Worm (Caenorhabditis elegans): ENCODE data around the gene tsg-101.

Gene tsg-101

ce11 chrIV:3514467-3514866 is at the start of gene tsg-101:
TSS of gene tsg-101 (minus strand) at chrIV:3514567.
- TF ChIP-seq unc-62 (GFP tag; optimal IDR thresholded peaks at IDR 0.05): no peak

ce11 chrIV:3559201-3559600 is 44.8 kb upstream of the tsg-101 start:
- TF ChIP-seq unc-62 (GFP tag; optimal IDR thresholded peaks at IDR 0.05): no peak

DNA sequence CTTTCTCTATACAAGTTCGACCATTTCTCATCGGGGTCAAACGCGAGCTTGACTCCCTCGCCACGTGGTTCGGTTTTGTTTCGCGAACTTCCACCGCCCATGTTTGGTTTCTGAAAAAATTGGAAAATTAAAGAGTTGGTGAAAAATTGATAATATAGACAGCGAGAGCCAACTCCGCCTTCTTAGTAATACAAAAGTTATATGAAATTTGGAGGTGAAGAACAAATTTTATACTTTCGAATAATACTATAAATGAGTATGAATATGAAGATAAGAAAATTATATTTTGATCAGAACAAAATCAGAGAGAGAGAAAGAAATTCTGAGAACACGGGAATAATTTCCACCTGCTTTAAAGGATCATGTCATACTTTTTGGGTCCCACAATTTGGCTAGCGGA is 43.0 kb upstream of the tsg-101 start, which contains the start of gene osm-9:
Gene osm-9 (minus strand): TSS at position 101 of the 400 bp plus-strand sequence.
- TF ChIP-seq unc-62 (GFP tag; optimal IDR thresholded peaks at IDR 0.05): no peak

ce11 chrIV:3552933-3553332 is 38.6 kb upstream of the tsg-101 start:
- TF ChIP-seq unc-62 (GFP tag; optimal IDR thresholded peaks at IDR 0.05): no peak

ce11 chrIV:3551777-3552462 is 37.6 kb upstream of the tsg-101 start:
- no peak for TF ChIP-seq unc-62 (GFP tag; optimal IDR thresholded peaks at IDR 0.05)

DNA sequence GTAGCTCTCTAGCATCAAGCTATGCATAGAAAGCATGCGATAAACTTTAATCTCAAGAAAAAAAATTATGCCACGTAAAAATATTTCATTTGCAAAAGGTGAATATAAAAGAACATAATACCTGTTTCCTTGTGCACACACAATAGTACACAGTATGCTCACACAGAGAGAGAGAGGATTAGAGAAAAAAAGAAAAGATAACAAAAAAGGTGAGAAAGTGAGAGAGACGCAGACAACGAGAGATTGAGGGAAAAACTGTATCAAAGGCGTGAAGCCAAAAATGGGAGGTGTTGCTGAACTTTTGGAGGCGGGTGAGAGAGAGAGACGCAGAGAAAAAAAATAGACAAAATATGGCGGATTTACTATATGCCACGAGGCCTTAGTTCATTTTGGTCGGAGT is 33.9 kb upstream of the tsg-101 start:
- TF ChIP-seq unc-62 (GFP tag; optimal IDR thresholded peaks at IDR 0.05): no peak

DNA sequence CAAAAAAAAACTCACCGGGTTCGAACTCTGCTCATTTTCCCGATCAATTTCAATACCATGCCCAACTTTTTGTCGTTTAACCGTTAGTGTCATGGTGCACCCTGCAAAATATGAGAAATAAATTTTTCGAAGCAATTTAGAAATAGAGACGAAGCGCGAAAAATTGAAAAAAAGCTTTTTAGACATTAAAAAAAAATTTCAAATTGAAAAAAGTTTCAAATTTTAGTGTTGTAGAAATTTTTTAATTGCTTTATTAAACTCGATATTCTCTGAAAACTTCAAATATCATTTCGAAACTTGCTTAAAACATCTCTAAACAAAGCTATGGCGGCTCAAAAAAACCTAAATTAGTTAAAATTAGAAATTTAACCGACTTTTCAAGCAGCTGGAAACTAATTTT is 33.1 kb upstream of the tsg-101 start, which contains the start of gene nstp-6:
Gene nstp-6 (minus strand): TSS at position 101 of the 400 bp plus-strand sequence.
- TF ChIP-seq unc-62 (GFP tag; optimal IDR thresholded peaks at IDR 0.05): no peak

- TF ChIP-seq unc-62 (GFP tag; optimal IDR thresholded peaks at IDR 0.05): no peak
Observed at ce11 chrIV:3545060-3545459, 30.7 kb upstream of the tsg-101 start.

- TF ChIP-seq unc-62 (GFP tag; optimal IDR thresholded peaks at IDR 0.05): no peak
Observed at ce11 chrIV:3539872-3540271, 25.5 kb upstream of the tsg-101 start, which contains the start of gene B0212.3. TSS of gene B0212.3 (plus strand) at chrIV:3540172.

- no peak for TF ChIP-seq unc-62 (GFP tag; optimal IDR thresholded peaks at IDR 0.05)
Observed at ce11 chrIV:3539253-3539652, 24.9 kb upstream of the tsg-101 start.

- no peak for TF ChIP-seq unc-62 (GFP tag; optimal IDR thresholded peaks at IDR 0.05)
Observed at ce11 chrIV:3532989-3533388, 18.6 kb upstream of the tsg-101 start.

ce11 chrIV:3532167-3532566 is 17.8 kb upstream of the tsg-101 start, which contains the start of gene M57.1:
TSS of gene M57.1 (plus strand) at chrIV:3532467.
- no peak for TF ChIP-seq unc-62 (GFP tag; optimal IDR thresholded peaks at IDR 0.05)

ce11 chrIV:3531535-3531934 is 17.2 kb upstream of the tsg-101 start:
- TF ChIP-seq unc-62 (GFP tag; optimal IDR thresholded peaks at IDR 0.05): no peak

DNA sequence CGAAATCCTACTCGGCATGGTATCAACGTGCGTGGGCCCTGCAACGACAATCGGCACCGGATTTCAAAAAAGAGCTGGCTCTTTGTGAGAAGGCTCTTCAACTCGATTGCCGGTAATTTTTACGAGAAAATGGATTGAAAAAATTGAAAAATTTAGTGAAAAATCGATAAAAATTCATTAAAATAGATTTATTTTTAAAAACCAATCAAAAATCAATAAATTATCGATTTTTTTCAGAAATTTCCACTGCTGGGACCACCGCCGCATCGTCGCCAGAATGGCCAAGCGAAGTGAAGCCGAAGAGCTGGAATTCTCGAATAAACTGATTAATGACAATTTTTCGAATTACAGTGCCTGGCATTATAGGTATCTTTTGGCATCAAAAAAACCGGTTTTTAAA is 13.5 kb upstream of the tsg-101 start:
- TF ChIP-seq unc-62 (GFP tag; optimal IDR thresholded peaks at IDR 0.05): no peak

DNA sequence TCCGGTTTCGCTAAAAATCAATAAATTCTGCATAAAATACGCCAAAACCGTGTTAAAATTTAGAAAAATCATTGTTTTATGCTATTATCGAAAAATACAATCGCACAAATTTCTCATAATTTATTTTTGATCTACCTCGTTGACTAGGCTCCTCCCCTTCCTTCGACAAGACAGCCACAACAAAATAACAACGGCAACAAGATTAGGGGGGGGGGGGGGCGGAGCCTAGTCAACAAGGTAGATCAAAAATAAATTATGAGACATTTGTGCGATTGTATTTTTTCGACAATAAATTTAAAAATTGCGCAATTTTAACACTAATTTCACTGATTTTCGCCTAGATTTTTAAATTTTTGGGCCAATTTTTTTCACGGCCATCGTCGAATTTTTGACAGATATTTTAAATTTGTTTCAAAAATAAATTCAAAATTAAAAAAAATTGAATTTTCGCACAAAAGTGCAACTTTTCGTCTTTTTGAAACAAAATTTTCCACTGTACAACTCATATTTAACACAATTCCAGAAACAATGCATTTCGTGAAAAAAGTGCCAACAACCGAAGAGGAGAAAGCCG is 12.6 kb upstream of the tsg-101 start, which contains the start of gene M57.2:
Gene M57.2 (plus strand): TSS at position 524 of the 574 bp plus-strand sequence.
- no peak for TF ChIP-seq unc-62 (GFP tag; optimal IDR thresholded peaks at IDR 0.05)

- no peak for TF ChIP-seq unc-62 (GFP tag; optimal IDR thresholded peaks at IDR 0.05)
Observed at ce11 chrIV:3526144-3526797, 11.9 kb upstream of the tsg-101 start.

- TF ChIP-seq unc-62 (GFP tag; optimal IDR thresholded peaks at IDR 0.05): no peak
Observed at ce11 chrIV:3524584-3525020, 10.2 kb upstream of the tsg-101 start.
